Worm (Caenorhabditis elegans) whole organism, mixed stage, embryonic: Measurements from ENCODE around the gene C15F1.1.
"Not testable (repeated sequence)": the region's sequence is repeated elsewhere in the genome, so short reads cannot be mapped to it uniquely, and the experiment has no call there.

Experiments
- cnd-1 ChIP-seq: fragments of 200-800 bp; sonication (Bioruptor generic); optimal IDR thresholded peaks from 2 replicates; lab custom pipeline; 2018; ENCODE audit warnings: mild to moderate bottlenecking, missing genetic modification characterization, missing compliant biosample characterization
- elt-1 ChIP-seq: sonication (generic microtip); optimal IDR thresholded peaks from 2 replicates; lab custom pipeline; 2017; ENCODE audit warnings: missing genetic modification characterization, mild to moderate bottlenecking, missing compliant biosample characterization, antibody characterized with exemption, moderate library complexity, borderline replicate concordance; ENCODE audit not compliant: insufficient read depth
- lin-13 ChIP-seq: fragments of 150-350 bp; optimal IDR thresholded peaks from 2 replicates; lab custom pipeline; 2014; ENCODE audit warnings: missing biosample characterization, missing genetic modification characterization
- lsy-2 ChIP-seq: fragments of 150-350 bp; optimal IDR thresholded peaks from 2 replicates; lab custom pipeline; 2014; ENCODE audit warnings: missing biosample characterization, missing genetic modification characterization
- nhr-12 ChIP-seq: fragments of 150-350 bp; optimal IDR thresholded peaks from 2 replicates; lab custom pipeline; 2014; ENCODE audit warnings: missing biosample characterization, missing genetic modification characterization
- nhr-28 ChIP-seq: fragments of 150-350 bp; optimal IDR thresholded peaks from 2 replicates; lab custom pipeline; 2014; ENCODE audit warnings: missing biosample characterization, missing genetic modification characterization
- nhr-76 ChIP-seq: sonication (generic microtip); optimal IDR thresholded peaks from 2 replicates; lab custom pipeline; 2017; ENCODE audit warnings: missing biosample characterization, missing genetic modification characterization
- pha-4 ChIP-seq: fragments of 150-350 bp; optimal IDR thresholded peaks from 2 replicates; lab custom pipeline; 2018; ENCODE audit warnings: missing biosample characterization, missing genetic modification reagents, missing genetic modification characterization
- snpc-4 ChIP-seq: fragments of 150-350 bp; optimal IDR thresholded peaks from 2 replicates; lab custom pipeline; 2014; ENCODE audit warnings: missing biosample characterization, missing genetic modification characterization
- unc-39 ChIP-seq: fragments of 150-350 bp; optimal IDR thresholded peaks from 2 replicates; lab custom pipeline; 2014; ENCODE audit warnings: missing biosample characterization, missing genetic modification characterization
- unc-62 ChIP-seq: fragments of 150-350 bp; optimal IDR thresholded peaks from 2 replicates; lab custom pipeline; 2014; ENCODE audit warnings: missing biosample characterization, missing genetic modification reagents, missing genetic modification characterization
- zip-8 ChIP-seq: fragments of 150-350 bp; optimal IDR thresholded peaks from 2 replicates; lab custom pipeline; 2014; ENCODE audit warnings: missing biosample characterization, missing genetic modification characterization

DNA sequence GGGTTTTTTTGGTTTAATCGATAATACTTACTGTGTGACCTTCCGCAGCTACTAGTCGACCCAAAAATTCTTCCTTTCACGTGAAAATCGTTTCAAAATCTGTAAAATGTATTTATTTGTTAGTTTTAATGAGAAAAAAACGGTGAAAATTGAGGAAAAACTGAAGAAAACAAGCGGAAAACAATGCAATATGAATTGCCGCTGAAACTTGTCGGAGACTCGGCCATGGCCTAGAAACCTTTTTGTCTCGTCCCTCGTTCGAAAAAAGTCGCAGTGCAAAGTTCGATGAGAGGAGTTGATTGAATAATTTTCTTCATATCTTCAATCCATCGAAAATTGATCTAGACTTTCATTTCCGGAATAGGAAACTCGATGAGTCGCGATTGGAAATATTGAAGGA lies 11.9 kb upstream of the C15F1.1 start, which contains the start of gene C15F1.8:
- TF ChIP-seq cnd-1 (tag; lab: Kevin White, UChicago); nhr-12 (tag; lab: Kevin White, UChicago); lin-13 (tag; lab: Kevin White, UChicago); nhr-76 (tag; lab: Kevin White, UChicago); lsy-2 (tag; lab: Kevin White, UChicago); zip-8 (tag; lab: Kevin White, UChicago); nhr-28 (tag; lab: Kevin White, UChicago); elt-1 (tag; lab: Kevin White, UChicago); unc-39; pha-4 (tag; lab: Kevin White, UChicago); snpc-4 (tag; lab: Kevin White, UChicago); unc-62 (GFP tag; lab: Kevin White, UChicago): not testable (repeated sequence)
